Worm (Caenorhabditis elegans) whole organism, L3 larva: ENCODE measurements around the gene Y67D8B.5.

ENCODE experiments used
- ZK546.5 ChIP-seq: sonication (generic microtip); optimal IDR thresholded peaks from 2 replicates; lab custom pipeline; 2017; ENCODE audit warnings: missing biosample characterization, missing genetic modification characterization
- ceh-28 ChIP-seq: fragments of 150-350 bp; optimal IDR thresholded peaks from 2 replicates; lab custom pipeline; 2014; ENCODE audit warnings: missing biosample characterization, missing genetic modification reagents, missing genetic modification characterization
- ceh-82 ChIP-seq: fragments of 150-350 bp; optimal IDR thresholded peaks from 2 replicates; lab custom pipeline; 2014; ENCODE audit warnings: missing biosample characterization, missing genetic modification characterization
- fos-1 ChIP-seq: fragments of 150-350 bp; optimal IDR thresholded peaks from 2 replicates; lab custom pipeline; 2014; ENCODE audit warnings: missing biosample characterization, missing genetic modification characterization
- nfya-1 ChIP-seq: sonication (generic microtip); optimal IDR thresholded peaks from 2 replicates; lab custom pipeline; 2017; ENCODE audit warnings: missing genetic modification characterization, mild to moderate bottlenecking, missing compliant biosample characterization, antibody characterized with exemption, moderate library complexity; ENCODE audit not compliant: insufficient read depth
- nhr-11 ChIP-seq: fragments of 150-350 bp; optimal IDR thresholded peaks from 2 replicates; lab custom pipeline; 2014; ENCODE audit warnings: missing biosample characterization, missing genetic modification characterization
- nhr-237 ChIP-seq: fragments of 150-350 bp; optimal IDR thresholded peaks from 2 replicates; lab custom pipeline; 2014; ENCODE audit warnings: missing biosample characterization, missing genetic modification characterization
- pha-4 ChIP-seq: fragments of 150-350 bp; optimal IDR thresholded peaks from 2 replicates; lab custom pipeline; 2014; ENCODE audit warnings: missing biosample characterization, missing genetic modification reagents, missing genetic modification characterization
- sea-2 ChIP-seq: fragments of 150-350 bp; sonication (generic microtip); optimal IDR thresholded peaks from 4 replicates; lab custom pipeline; 2014; ENCODE audit warnings: missing biosample characterization, missing genetic modification reagents, missing genetic modification characterization
- unc-39 ChIP-seq: sonication (generic microtip); optimal IDR thresholded peaks from 4 replicates; lab custom pipeline; 2017; ENCODE audit warnings: missing biosample characterization, missing genetic modification characterization
- unc-62 ChIP-seq: fragments of 150-350 bp; sonication (generic microtip); optimal IDR thresholded peaks from 4 replicates; lab custom pipeline; 2014; ENCODE audit warnings: missing biosample characterization, missing genetic modification reagents, missing genetic modification characterization

DNA sequence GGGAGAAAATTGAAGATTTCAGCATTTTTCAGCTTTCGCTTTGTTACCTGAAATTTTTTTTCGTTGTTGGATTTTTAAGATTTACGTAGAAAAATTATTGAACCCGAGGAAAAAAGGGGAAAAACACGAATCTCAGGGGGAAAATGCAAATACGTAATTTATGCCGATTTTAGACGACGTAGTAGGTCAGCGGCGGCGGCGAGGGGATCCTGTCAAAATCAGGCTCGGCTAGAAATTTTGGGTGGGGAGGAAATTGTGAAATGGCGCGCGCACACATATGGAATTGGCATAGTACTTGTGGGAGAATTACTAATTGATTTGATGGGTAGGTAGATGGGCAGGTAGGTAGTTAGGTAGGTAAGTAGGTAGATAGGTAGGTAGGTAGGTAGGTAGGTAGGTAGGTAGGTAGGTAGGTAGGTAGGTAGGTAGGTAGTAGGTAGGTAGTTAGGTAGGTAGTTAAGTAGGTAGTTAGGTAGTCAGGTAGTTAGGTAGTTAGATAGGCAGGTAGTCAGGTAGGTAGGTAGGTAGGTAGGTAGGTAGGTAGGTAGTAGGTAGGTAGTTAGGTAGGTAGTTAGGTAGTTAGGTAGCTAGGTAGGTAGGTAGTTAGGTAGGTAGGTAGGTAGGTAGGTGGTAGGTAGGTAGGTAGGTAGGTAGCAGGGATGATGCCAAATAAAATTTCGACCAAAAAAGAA, 25.9 kb upstream of the Y67D8B.5 start, which contains the start of gene nlp-81:
- TF ChIP-seq fos-1 (tag; lab: Kevin White, UChicago): no peak
- TF ChIP-seq sea-2 (GFP tag; lab: Kevin White, UChicago): no peak
- TF ChIP-seq ceh-28 (tag; lab: Kevin White, UChicago): no peak
- TF ChIP-seq nhr-237: no peak
- no peak for TF ChIP-seq unc-39
- no peak for TF ChIP-seq ZK546.5
- TF ChIP-seq ceh-82 (tag; lab: Kevin White, UChicago): no peak
- TF ChIP-seq unc-62 (GFP tag; lab: Kevin White, UChicago): no peak
- TF ChIP-seq nhr-11 (tag; lab: Kevin White, UChicago): no peak
- TF ChIP-seq pha-4 (tag; lab: Kevin White, UChicago): no peak
- no peak for TF ChIP-seq nfya-1 (tag; lab: Kevin White, UChicago)
